Fruit fly (Drosophila melanogaster): Measurements from ENCODE around the gene hoe2.
A peak's percentile ranks its signal among the peaks of the same experiment; 100 is the strongest.

hoe2 gene

DNA sequence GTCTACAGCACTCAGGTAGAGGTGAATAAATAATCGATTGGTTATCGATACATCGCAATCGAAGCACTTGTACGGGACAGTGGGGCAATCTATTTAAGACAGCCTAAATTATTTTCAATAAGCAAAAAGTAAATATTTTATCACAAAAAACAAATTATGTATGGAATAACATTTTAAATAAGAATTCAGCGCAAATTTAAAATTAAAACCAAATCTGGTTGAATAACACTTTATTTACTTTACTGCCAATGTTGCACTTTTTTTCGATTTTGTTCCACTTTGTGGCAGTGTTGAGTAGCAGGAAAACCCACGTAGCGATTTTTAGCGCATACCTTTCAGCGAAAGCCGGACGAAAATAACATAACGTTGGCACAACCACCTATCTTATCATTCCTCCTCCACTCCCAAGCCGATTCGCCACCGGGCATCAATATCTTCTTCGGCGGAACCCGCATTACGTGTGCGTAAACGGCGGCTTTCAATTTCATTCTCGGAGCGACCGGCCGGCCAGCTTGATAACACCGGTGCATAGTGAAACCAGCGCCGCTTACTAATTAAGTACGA lies 40.8 kb upstream of the hoe2 start, which contains the start of the genes Gmd and CG3792 (continued):
- TF ChIP-seq CG18599 (GFP tag; optimal IDR thresholded peaks at IDR 0.05) (peak; percentile 96), lov (optimal IDR thresholded peaks at IDR 0.05) (no peak), lov (GFP tag; IDR thresholded peaks at IDR 0.05) (peak; percentile 76; the same call in 2 of the 3 replicates), fd64A (GFP tag; optimal IDR thresholded peaks at IDR 0.05) (peak; percentile 54), pan (optimal IDR thresholded peaks at IDR 0.05) (no peak), pan (GFP tag; optimal IDR thresholded peaks at IDR 0.05 in 1 of 2, IDR thresholded peaks at IDR 0.05 in 1 of 2) (peak in 1 of 2 experiments; percentile 96), CG11696 (GFP tag; IDR thresholded peaks at IDR 0.05) (peak; percentile 89), en (GFP tag; optimal IDR thresholded peaks at IDR 0.05) (peak; percentile 89), gcm2 (GFP tag; optimal IDR thresholded peaks at IDR 0.05) (peak; percentile 90), CG2202 (tag; optimal IDR thresholded peaks at IDR 0.05) (peak; percentile 73), CG18764 (GFP tag; optimal IDR thresholded peaks at IDR 0.05) (peak; percentile 96), CG9609 (GFP tag; optimal IDR thresholded peaks at IDR 0.05) (peak; percentile 91), run (tag; optimal IDR thresholded peaks at IDR 0.05) (peak; percentile 80), phol (tag; optimal IDR thresholded peaks at IDR 0.05) (peak; percentile 96), CG18619 (GFP tag; optimal IDR thresholded peaks at IDR 0.05) (peak; percentile 93), ci (GFP tag; IDR thresholded peaks at IDR 0.05) (peak; percentile 93), zen2 (GFP tag; IDR thresholded peaks at IDR 0.05; ENCODE audit: partially characterized antibody) (peak; percentile 72; the same call in 2 of the 3 replicates), CG12104 (GFP tag; optimal IDR thresholded peaks at IDR 0.05) (peak; percentile 93), schlank (tag; optimal IDR thresholded peaks at IDR 0.05) (peak; percentile 82), luna (GFP tag; optimal IDR thresholded peaks at IDR 0.05) (peak; percentile 86), GATAe (GFP tag; conservative IDR thresholded peaks at IDR 0.05) (peak; percentile 90), nmo (GFP tag; optimal IDR thresholded peaks at IDR 0.05) (peak; percentile 97), CG32532 (GFP tag; IDR thresholded peaks at IDR 0.05) (peak; percentile 97), CG5953 (GFP tag; IDR thresholded peaks at IDR 0.05) (peak; percentile 93), Med (GFP tag) (peak; percentile 98), jigr1 (GFP tag; IDR thresholded peaks at IDR 0.05) (peak; percentile 91), zfh2 (GFP tag; optimal IDR thresholded peaks at IDR 0.05) (peak; percentile 89), Poxn (GFP tag; IDR thresholded peaks at IDR 0.05) (peak; percentile 86), D19B (GFP tag; optimal IDR thresholded peaks at IDR 0.05) (peak; percentile 85), YL-1 (GFP tag; optimal IDR thresholded peaks at IDR 0.05) (peak; percentile 82), Hr3 (GFP tag; optimal IDR thresholded peaks at IDR 0.05) (peak; percentile 95), tna (GFP tag; IDR thresholded peaks at IDR 0.05; ENCODE audit: partially characterized antibody) (peak; percentile 67), CG1602 (GFP tag; optimal IDR thresholded peaks at IDR 0.05) (peak; percentile 95), Mes4 (GFP tag; optimal IDR thresholded peaks at IDR 0.05) (peak; percentile 87), CG10147 (GFP tag; optimal IDR thresholded peaks at IDR 0.05) (peak; percentile 94), CG9215 (GFP tag; IDR thresholded peaks at IDR 0.05) (peak; percentile 96), B-H1 (GFP tag; IDR thresholded peaks at IDR 0.05) (peak; percentile 95), salm (tag; optimal IDR thresholded peaks at IDR 0.05) (peak; percentile 89), corto (GFP tag; optimal IDR thresholded peaks at IDR 0.05) (no peak), ftz-f1 (GFP tag; optimal IDR thresholded peaks at IDR 0.05) (peak; percentile 52), btn (GFP tag; optimal IDR thresholded peaks at IDR 0.05) (peak; percentile 68), jing (GFP tag; optimal IDR thresholded peaks at IDR 0.05) (no peak), Trl (optimal IDR thresholded peaks at IDR 0.05) (no peak), Trl (GFP tag; optimal IDR thresholded peaks at IDR 0.05) (peak; percentile 94), usp (GFP tag; optimal IDR thresholded peaks at IDR 0.05) (no peak), Hr51 (GFP tag; optimal IDR thresholded peaks at IDR 0.05) (peak; percentile 92 to 94), ems (GFP tag; optimal IDR thresholded peaks at IDR 0.05) (peak; percentile 91), CG8089 (GFP tag; optimal IDR thresholded peaks at IDR 0.05) (peak; percentile 81), Hmx (GFP tag; optimal IDR thresholded peaks at IDR 0.05) (peak; percentile 92), ranshi (GFP tag; IDR thresholded peaks at IDR 0.05) (peak; percentile 97), chinmo (GFP tag; IDR thresholded peaks at IDR 0.05; ENCODE audit: partially characterized antibody) (no peak)

Measured in whole organism, embryonic.